Worm (Caenorhabditis elegans) whole organism, mixed stage, embryonic: ENCODE results near the gene dcaf-1.

Source experiments
- lsy-2 ChIP-seq: fragments of 150-350 bp; optimal IDR thresholded peaks from 2 replicates; lab custom pipeline; 2014; ENCODE audit warnings: missing biosample characterization, missing genetic modification characterization
- mep-1 ChIP-seq: fragments of 150-350 bp; optimal IDR thresholded peaks from 2 replicates; lab custom pipeline; 2017; ENCODE audit warnings: missing biosample characterization, missing genetic modification reagents, missing genetic modification characterization, inconsistent platforms
- nhr-12 ChIP-seq: fragments of 150-350 bp; optimal IDR thresholded peaks from 2 replicates; lab custom pipeline; 2014; ENCODE audit warnings: missing biosample characterization, missing genetic modification characterization
- nhr-2 ChIP-seq: fragments of 150-350 bp; optimal IDR thresholded peaks from 2 replicates; lab custom pipeline; 2014; ENCODE audit warnings: missing biosample characterization, missing genetic modification characterization
- nhr-237 ChIP-seq: fragments of 150-350 bp; optimal IDR thresholded peaks from 2 replicates; lab custom pipeline; 2014; ENCODE audit warnings: missing biosample characterization, missing genetic modification characterization
- snpc-4 ChIP-seq: fragments of 150-350 bp; optimal IDR thresholded peaks from 2 replicates; lab custom pipeline; 2014; ENCODE audit warnings: missing biosample characterization, missing genetic modification characterization
- unc-120 ChIP-seq: sonication (generic microtip); optimal IDR thresholded peaks from 2 replicates; lab custom pipeline; 2017; ENCODE audit warnings: missing genetic modification characterization, missing compliant biosample characterization; ENCODE audit not compliant: poor library complexity, severe bottlenecking
- unc-62 ChIP-seq: fragments of 150-350 bp; optimal IDR thresholded peaks from 2 replicates; lab custom pipeline; 2014; ENCODE audit warnings: missing biosample characterization, missing genetic modification reagents, missing genetic modification characterization
- ztf-11 ChIP-seq: fragments of 150-350 bp; optimal IDR thresholded peaks from 2 replicates; lab custom pipeline; 2014; ENCODE audit warnings: missing biosample characterization, missing genetic modification characterization

ce11 chrIV:9718396-9718795, 11.9 kb upstream of the dcaf-1 start:
- no peak for TF ChIP-seq ztf-11 (tag; lab: Kevin White, UChicago)
- TF ChIP-seq snpc-4 (tag; lab: Kevin White, UChicago), result no peak
- no peak for TF ChIP-seq nhr-2 (tag; lab: Kevin White, UChicago)
- peak; percentile 47 for TF ChIP-seq lsy-2 (tag; lab: Kevin White, UChicago)
- TF ChIP-seq mep-1 (tag; lab: Kevin White, UChicago), result peak; percentile 20
- no peak for TF ChIP-seq nhr-12 (tag; lab: Kevin White, UChicago)
- no peak for TF ChIP-seq nhr-237
- peak; percentile 75 for TF ChIP-seq unc-62 (GFP tag; lab: Kevin White, UChicago)
- TF ChIP-seq unc-120, result peak; percentile 75
